Worm (Caenorhabditis elegans) whole organism, mixed stage, embryonic: Measurements from ENCODE around the gene Y57A10A.2.

Experiments used
- M03D4.4 ChIP-seq: sonication (generic microtip); optimal IDR thresholded peaks from 2 replicates; lab custom pipeline; 2017; ENCODE audit warnings: mild to moderate bottlenecking, missing genetic modification characterization, missing compliant biosample characterization
- bed-3 ChIP-seq: fragments of 200-800 bp; sonication (Bioruptor generic); optimal IDR thresholded peaks from 3 replicates; lab custom pipeline; 2018; ENCODE audit warnings: mild to moderate bottlenecking, missing genetic modification characterization, moderate library complexity, missing compliant biosample characterization
- blmp-1 ChIP-seq: fragments of 150-350 bp; optimal IDR thresholded peaks from 2 replicates; lab custom pipeline; 2014; ENCODE audit warnings: missing biosample characterization, missing genetic modification characterization
- ceh-39 ChIP-seq: fragments of 150-350 bp; optimal IDR thresholded peaks from 2 replicates; lab custom pipeline; 2014; ENCODE audit warnings: missing biosample characterization, missing genetic modification characterization
- ceh-43 ChIP-seq: fragments of 200-800 bp; sonication (Bioruptor generic); optimal IDR thresholded peaks from 2 replicates; lab custom pipeline; 2018; ENCODE audit warnings: mild to moderate bottlenecking, missing genetic modification characterization, moderate library complexity, missing compliant biosample characterization
- ces-1 ChIP-seq: fragments of 150-350 bp; optimal IDR thresholded peaks from 2 replicates; lab custom pipeline; 2014; ENCODE audit warnings: missing biosample characterization, missing genetic modification reagents, missing genetic modification characterization
- cnd-1 ChIP-seq: fragments of 200-800 bp; sonication (Bioruptor generic); optimal IDR thresholded peaks from 2 replicates; lab custom pipeline; 2018; ENCODE audit warnings: mild to moderate bottlenecking, missing genetic modification characterization, missing compliant biosample characterization
- drap-1 ChIP-seq: fragments of 200-800 bp; sonication (Bioruptor generic); optimal IDR thresholded peaks from 3 replicates; lab custom pipeline; 2018; ENCODE audit warnings: mild to moderate bottlenecking, missing genetic modification characterization, missing compliant biosample characterization
- elt-1 ChIP-seq: sonication (generic microtip); optimal IDR thresholded peaks from 2 replicates; lab custom pipeline; 2017; ENCODE audit warnings: missing genetic modification characterization, mild to moderate bottlenecking, missing compliant biosample characterization, antibody characterized with exemption, moderate library complexity, borderline replicate concordance; ENCODE audit not compliant: insufficient read depth
- elt-3 ChIP-seq: fragments of 150-350 bp; optimal IDR thresholded peaks from 2 replicates; lab custom pipeline; 2014; ENCODE audit warnings: missing biosample characterization, missing genetic modification characterization
- flh-1 ChIP-seq: fragments of 200-800 bp; sonication (Bioruptor generic); optimal IDR thresholded peaks from 2 replicates; lab custom pipeline; 2018; ENCODE audit warnings: mild to moderate bottlenecking, missing genetic modification characterization, moderate library complexity, missing compliant biosample characterization
- ham-2 ChIP-seq: fragments of 200-800 bp; sonication (Bioruptor generic); optimal IDR thresholded peaks from 2 replicates; lab custom pipeline; 2018; ENCODE audit warnings: mild to moderate bottlenecking, missing genetic modification characterization, missing compliant biosample characterization
- hlh-1 ChIP-seq: fragments of 150-350 bp; optimal IDR thresholded peaks from 2 replicates; lab custom pipeline; 2014; ENCODE audit warnings: missing biosample characterization, missing genetic modification reagents, missing genetic modification characterization
- lin-32 ChIP-seq: fragments of 200-800 bp; sonication (Bioruptor generic); optimal IDR thresholded peaks from 2 replicates; lab custom pipeline; 2018; ENCODE audit warnings: mild to moderate bottlenecking, missing genetic modification characterization, missing compliant biosample characterization
- lsy-2 ChIP-seq: fragments of 150-350 bp; optimal IDR thresholded peaks from 2 replicates; lab custom pipeline; 2014; ENCODE audit warnings: missing biosample characterization, missing genetic modification characterization
- mab-5 ChIP-seq: fragments of 150-350 bp; optimal IDR thresholded peaks from 2 replicates; lab custom pipeline; 2014; ENCODE audit warnings: missing biosample characterization, missing genetic modification characterization
- mep-1 ChIP-seq: fragments of 150-350 bp; optimal IDR thresholded peaks from 2 replicates; lab custom pipeline; 2017; ENCODE audit warnings: missing biosample characterization, missing genetic modification reagents, missing genetic modification characterization, inconsistent platforms
- nhr-237 ChIP-seq: fragments of 150-350 bp; optimal IDR thresholded peaks from 2 replicates; lab custom pipeline; 2014; ENCODE audit warnings: missing biosample characterization, missing genetic modification characterization
- nhr-28 ChIP-seq: fragments of 150-350 bp; optimal IDR thresholded peaks from 2 replicates; lab custom pipeline; 2014; ENCODE audit warnings: missing biosample characterization, missing genetic modification characterization
- pha-4 ChIP-seq: fragments of 150-350 bp; optimal IDR thresholded peaks from 2 replicates; lab custom pipeline; 2018; ENCODE audit warnings: missing biosample characterization, missing genetic modification reagents, missing genetic modification characterization
- sem-2 ChIP-seq: fragments of 200-800 bp; sonication (Bioruptor generic); optimal IDR thresholded peaks from 2 replicates; lab custom pipeline; 2018; ENCODE audit warnings: mild to moderate bottlenecking, missing genetic modification characterization, missing compliant biosample characterization
- snpc-4 ChIP-seq: fragments of 150-350 bp; optimal IDR thresholded peaks from 2 replicates; lab custom pipeline; 2014; ENCODE audit warnings: missing biosample characterization, missing genetic modification characterization
- sptf-1 ChIP-seq: sonication (generic microtip); optimal IDR thresholded peaks from 2 replicates; lab custom pipeline; 2017; ENCODE audit warnings: mild to moderate bottlenecking, missing genetic modification characterization, moderate library complexity, missing compliant biosample characterization
- tbx-8 ChIP-seq: fragments of 200-800 bp; sonication (Bioruptor generic); optimal IDR thresholded peaks from 2 replicates; lab custom pipeline; 2018; ENCODE audit warnings: mild to moderate bottlenecking, missing genetic modification characterization, moderate library complexity, missing compliant biosample characterization
- unc-120 ChIP-seq: sonication (generic microtip); optimal IDR thresholded peaks from 2 replicates; lab custom pipeline; 2017; ENCODE audit warnings: missing genetic modification characterization, missing compliant biosample characterization; ENCODE audit not compliant: poor library complexity, severe bottlenecking
- unc-39 ChIP-seq: fragments of 150-350 bp; optimal IDR thresholded peaks from 2 replicates; lab custom pipeline; 2014; ENCODE audit warnings: missing biosample characterization, missing genetic modification characterization
- unc-62 ChIP-seq: fragments of 150-350 bp; optimal IDR thresholded peaks from 2 replicates; lab custom pipeline; 2014; ENCODE audit warnings: missing biosample characterization, missing genetic modification reagents, missing genetic modification characterization
- zip-8 ChIP-seq: fragments of 150-350 bp; optimal IDR thresholded peaks from 2 replicates; lab custom pipeline; 2014; ENCODE audit warnings: missing biosample characterization, missing genetic modification characterization
- ztf-11 ChIP-seq: fragments of 150-350 bp; optimal IDR thresholded peaks from 2 replicates; lab custom pipeline; 2014; ENCODE audit warnings: missing biosample characterization, missing genetic modification characterization

Y57A10A.2 gene

DNA sequence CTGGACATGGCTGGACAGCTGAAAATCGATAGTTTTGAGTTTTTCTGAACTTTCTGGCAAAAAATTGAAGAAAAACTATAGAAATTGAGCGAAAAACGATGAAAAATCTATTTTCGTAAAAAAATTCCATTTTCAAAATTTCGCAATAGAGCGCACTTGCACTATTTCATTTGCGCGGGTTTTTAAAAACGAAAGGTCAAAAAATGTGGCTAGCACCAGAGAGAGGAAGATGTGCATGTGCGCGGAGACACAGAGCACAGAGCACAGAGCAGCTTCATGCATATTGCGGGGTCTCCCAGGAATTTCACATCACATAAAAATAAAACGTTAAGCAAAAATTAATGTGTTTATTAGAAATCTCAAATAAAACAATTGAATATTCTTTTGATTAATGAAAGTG is 39.6 kb upstream of the Y57A10A.2 start, which contains the start of gene Y17G7B.18:
TSS of gene Y17G7B.18 (minus strand) at position 18 of the 400 bp plus-strand sequence.
- TF ChIP-seq pha-4 (peak; percentile 30), nhr-28 (no peak), elt-3 (tag; lab: Kevin White, UChicago) (no peak), lsy-2 (tag; lab: Kevin White, UChicago) (peak; percentile 72), ztf-11 (tag; lab: Kevin White, UChicago) (no peak), snpc-4 (tag; lab: Kevin White, UChicago) (no peak), drap-1 (GFP tag; lab: Kevin White, UChicago) (no peak), unc-39 (tag; lab: Kevin White, UChicago) (no peak), mep-1 (tag; lab: Kevin White, UChicago) (peak; percentile 79), ces-1 (GFP tag; lab: Kevin White, UChicago) (peak; percentile 74), mab-5 (tag; lab: Kevin White, UChicago) (no peak), lin-32 (GFP tag; lab: Kevin White, UChicago) (no peak), tbx-8 (no peak), nhr-237 (tag; lab: Kevin White, UChicago) (peak; percentile 39), unc-62 (GFP tag; lab: Kevin White, UChicago) (no peak), sem-2 (GFP tag; lab: Kevin White, UChicago) (no peak)
- TF ChIP-seq, all 35 proteins: peak for 5

- TF ChIP-seq sptf-1 (no peak), blmp-1 (tag; lab: Kevin White, UChicago) (no peak), drap-1 (GFP tag; lab: Kevin White, UChicago) (no peak), M03D4.4 (tag; lab: Kevin White, UChicago) (no peak), hlh-1 (tag; lab: Kevin White, UChicago) (no peak), nhr-237 (tag; lab: Kevin White, UChicago) (no peak), unc-39 (tag; lab: Kevin White, UChicago) (no peak), mep-1 (tag; lab: Kevin White, UChicago) (no peak), ham-2 (GFP tag; lab: Kevin White, UChicago) (no peak), pha-4 (no peak), tbx-8 (no peak), unc-120 (tag; lab: Kevin White, UChicago) (no peak), bed-3 (GFP tag; lab: Kevin White, UChicago) (no peak), cnd-1 (tag; lab: Kevin White, UChicago) (no peak), unc-62 (GFP tag; lab: Kevin White, UChicago) (no peak), nhr-28 (no peak), sem-2 (GFP tag; lab: Kevin White, UChicago) (no peak), ceh-39 (no peak), flh-1 (GFP tag; lab: Kevin White, UChicago) (no peak), elt-1 (tag; lab: Kevin White, UChicago) (no peak)
Observed at ce11 chrII:12108843-12109242, 38.6 kb upstream of the Y57A10A.2 start.

DNA sequence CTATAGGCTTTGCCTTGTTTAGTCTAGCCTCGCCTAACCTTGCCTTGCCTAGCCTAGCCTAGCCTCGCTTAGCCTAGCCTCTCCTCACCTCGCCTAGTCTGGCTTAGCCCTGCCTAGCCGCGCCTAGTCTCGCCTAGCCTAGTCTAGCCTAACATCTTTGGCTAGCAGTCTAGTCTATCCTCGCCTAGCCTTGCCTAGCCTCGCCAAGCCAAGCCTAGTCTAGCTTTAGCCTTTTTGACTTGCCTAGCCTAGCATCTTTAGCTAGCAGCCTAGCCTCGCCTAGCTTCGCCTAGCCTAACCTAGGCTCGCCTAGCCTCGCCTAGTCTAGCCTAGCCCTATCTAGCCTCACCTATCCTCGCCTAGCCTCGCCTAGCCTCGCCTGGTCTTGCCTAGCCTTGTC is 36.4 kb upstream of the Y57A10A.2 start:
- TF ChIP-seq elt-1 (tag; lab: Kevin White, UChicago) (no peak), ham-2 (GFP tag; lab: Kevin White, UChicago) (peak; percentile 59)

DNA sequence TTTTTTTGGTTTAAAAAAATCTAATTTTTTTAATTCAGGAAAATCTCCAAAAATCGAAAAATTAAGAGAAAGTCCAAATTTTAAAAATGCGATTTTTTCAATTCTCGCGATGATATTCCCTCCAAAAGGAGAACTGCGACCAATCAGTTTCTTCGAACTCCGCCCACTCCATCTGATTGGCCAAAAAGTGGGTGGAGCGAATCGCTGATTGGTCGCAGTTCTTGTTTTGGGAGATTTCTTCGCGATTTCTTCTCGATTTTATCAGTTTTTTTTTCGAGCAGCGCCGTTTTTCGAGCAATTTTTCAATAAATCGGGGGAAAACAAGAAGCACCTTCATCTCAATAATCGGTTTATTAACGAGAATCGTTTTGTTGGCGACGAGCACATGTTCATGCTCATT is 17.0 kb upstream of the Y57A10A.2 start:
- no peak for TF ChIP-seq pha-4
- no peak for TF ChIP-seq zip-8 (tag; lab: Kevin White, UChicago)
- TF ChIP-seq elt-1 (tag; lab: Kevin White, UChicago) = no peak
- no peak for TF ChIP-seq unc-62 (GFP tag; lab: Kevin White, UChicago)

DNA sequence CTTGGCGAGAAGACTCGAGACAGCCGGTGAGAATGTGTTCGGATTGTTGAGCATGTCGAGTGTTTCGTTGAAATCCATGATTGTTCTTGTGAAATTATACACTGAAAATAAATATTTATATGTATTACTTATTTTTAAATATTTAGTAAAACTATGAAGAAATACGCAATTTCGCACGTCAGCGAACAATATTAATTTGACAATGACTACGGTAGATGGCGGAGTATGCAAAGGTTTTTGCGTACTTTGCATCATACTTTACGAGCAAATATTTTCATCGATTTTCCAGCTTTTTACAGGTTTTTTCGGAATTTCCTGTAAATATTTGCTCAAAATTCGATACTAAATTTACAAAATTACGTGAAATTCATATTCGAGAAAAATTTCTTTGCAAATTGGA is 16.6 kb upstream of the Y57A10A.2 start, which contains the start of gene set-24:
TSS of gene set-24 (minus strand) at position 101 of the 400 bp plus-strand sequence.
- TF ChIP-seq elt-1 (tag; lab: Kevin White, UChicago) = no peak

- TF ChIP-seq ztf-11 (tag; lab: Kevin White, UChicago) (no peak), ceh-43 (GFP tag; lab: Kevin White, UChicago) (no peak), tbx-8 (no peak), nhr-28 (no peak)
Observed at ce11 chrII:12137983-12138382, 9.4 kb upstream of the Y57A10A.2 start.
